Worm (Caenorhabditis elegans): ENCODE data around the gene dyf-4.

DNA sequence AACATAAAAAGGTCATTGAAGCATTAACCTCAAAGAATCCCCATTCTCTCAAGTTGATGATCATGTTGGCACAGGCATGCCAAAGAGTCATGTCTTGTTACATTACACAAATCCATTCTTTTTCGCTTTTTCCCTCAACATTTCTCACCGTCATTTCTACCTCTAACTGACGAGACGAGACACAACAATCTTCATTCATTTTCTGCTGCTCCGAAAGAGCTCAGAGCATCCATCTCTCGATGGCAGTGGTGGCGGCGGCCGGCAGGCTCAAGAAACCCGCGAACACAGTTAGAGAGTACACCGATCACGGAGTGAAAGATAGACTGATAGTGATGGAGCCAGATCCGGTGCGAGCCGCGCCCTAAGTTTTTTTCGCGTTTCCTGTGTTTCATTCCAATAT, 48.4 kb downstream of the dyf-4 start:
- TF ChIP-seq sem-2 (GFP tag; optimal IDR thresholded peaks at IDR 0.05): no peak
- TF ChIP-seq drap-1 (GFP tag; optimal IDR thresholded peaks at IDR 0.05): no peak
- TF ChIP-seq sptf-1 (tag; optimal IDR thresholded peaks at IDR 0.05): no peak
- TF ChIP-seq mep-1 (tag; optimal IDR thresholded peaks at IDR 0.05): no peak
- TF ChIP-seq nhr-28 (tag; optimal IDR thresholded peaks at IDR 0.05): no peak
- no peak for TF ChIP-seq pha-4 (tag; optimal IDR thresholded peaks at IDR 0.05)
- no peak for TF ChIP-seq ces-1 (GFP tag; optimal IDR thresholded peaks at IDR 0.05)
- TF ChIP-seq snpc-4 (tag; optimal IDR thresholded peaks at IDR 0.05): no peak
- TF ChIP-seq blmp-1 (tag; optimal IDR thresholded peaks at IDR 0.05): no peak
- TF ChIP-seq mab-5 (tag; optimal IDR thresholded peaks at IDR 0.05): no peak
- no peak for TF ChIP-seq unc-39 (tag; optimal IDR thresholded peaks at IDR 0.05)
